Worm (Caenorhabditis elegans): ENCODE measurements around the gene F48F5.8.

DNA sequence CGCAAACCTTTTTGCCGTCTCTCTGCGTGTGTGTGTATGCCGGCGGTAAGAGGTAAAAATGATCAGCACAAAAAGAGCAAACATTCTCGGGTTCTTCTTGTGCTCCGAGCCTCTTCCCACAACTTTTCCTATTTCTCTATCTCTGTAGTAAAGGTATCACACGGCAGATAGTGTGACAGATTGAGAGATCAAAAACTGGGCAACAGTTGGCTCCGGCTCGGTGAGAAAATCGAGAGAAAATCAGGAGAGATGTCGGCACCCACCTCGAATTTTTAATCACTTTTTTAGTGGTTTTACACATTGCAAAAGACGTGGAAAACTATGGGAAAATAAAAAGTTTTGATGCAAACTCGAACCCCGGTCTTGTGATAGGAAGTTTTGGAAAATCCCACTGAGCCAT, 26.7 kb downstream of the F48F5.8 start:
- no peak for TF ChIP-seq ztf-29 (GFP tag; IDR thresholded peaks at IDR 0.05)
- TF ChIP-seq med-1 (GFP tag; optimal IDR thresholded peaks at IDR 0.05; ENCODE audit: insufficient read depth) = no peak
- no peak for TF ChIP-seq cog-1 (tag; optimal IDR thresholded peaks at IDR 0.05)
- no peak for TF ChIP-seq T22C8.4 (GFP tag; IDR thresholded peaks at IDR 0.05)
- TF ChIP-seq tab-1 (GFP tag; IDR thresholded peaks at IDR 0.05) = no peak
- no peak for TF ChIP-seq klf-2 (GFP tag; conservative IDR thresholded peaks at IDR 0.05)
- TF ChIP-seq flt-1 (GFP tag; IDR thresholded peaks at IDR 0.05) = no peak
- TF ChIP-seq ztf-23 (GFP tag; IDR thresholded peaks at IDR 0.05) = no peak
- no peak for TF ChIP-seq ref-1 (GFP tag; conservative IDR thresholded peaks at IDR 0.05)

All from whole organism, midembryonic.